Worm (Caenorhabditis elegans): Measurements from ENCODE around the gene nep-26.
A peak's percentile ranks its signal among the peaks of the same experiment; 100 is the strongest.

Gene nep-26

DNA sequence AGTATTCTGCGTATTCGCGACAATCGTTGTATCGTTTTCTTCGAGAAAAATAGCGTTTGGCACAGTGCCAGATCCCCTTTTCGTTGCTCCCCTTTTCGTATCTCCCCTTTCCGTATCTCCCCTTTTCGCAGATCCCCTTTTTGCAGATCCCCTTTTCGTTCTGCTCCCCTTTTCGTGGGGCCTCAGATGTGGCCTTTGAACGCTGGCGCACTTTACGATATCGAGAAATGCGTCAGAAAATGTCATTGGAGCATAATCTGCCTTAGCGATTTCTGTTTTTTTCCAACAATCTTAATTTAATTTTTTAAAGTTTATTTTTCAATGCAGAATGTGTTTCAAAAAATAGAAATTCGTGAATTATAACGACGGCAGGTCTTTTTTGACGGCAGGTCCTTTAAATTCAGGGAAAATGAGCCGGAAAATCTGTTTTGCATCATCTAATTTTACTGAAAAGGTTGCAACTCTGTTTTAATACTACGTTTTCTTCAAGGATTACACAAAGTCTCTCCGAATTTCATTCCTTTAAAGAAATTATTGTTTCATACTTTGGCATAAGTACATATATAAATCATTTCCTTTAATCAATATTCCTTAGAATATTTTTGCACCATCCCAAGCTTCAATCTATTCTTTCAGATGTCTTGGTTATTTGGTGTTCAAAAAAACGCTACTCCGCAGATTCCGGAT, 51.4 kb downstream of the nep-26 start, which contains the start of gene atad-3 (continued):
- no peak for TF ChIP-seq xnd-1 (tag; optimal IDR thresholded peaks at IDR 0.05)
- TF ChIP-seq madf-10 (tag; optimal IDR thresholded peaks at IDR 0.05), result peak; percentile 87
- TF ChIP-seq ztf-22 (GFP tag; optimal IDR thresholded peaks at IDR 0.05), result peak; percentile 49
- TF ChIP-seq fkh-3 (tag; optimal IDR thresholded peaks at IDR 0.05), result no peak
- TF ChIP-seq Y53F4B.3 (GFP tag; IDR thresholded peaks at IDR 0.05), result peak; percentile 90
- TF ChIP-seq K12H6.12 (tag; optimal IDR thresholded peaks at IDR 0.05), result peak; percentile 79
- peak; percentile 81 for TF ChIP-seq madf-6 (GFP tag; IDR thresholded peaks at IDR 0.05)
- no peak for TF ChIP-seq bed-1 (GFP tag; IDR thresholded peaks at IDR 0.05)
- TF ChIP-seq dox-1 (GFP tag; IDR thresholded peaks at IDR 0.05), result peak; percentile 98
- TF ChIP-seq nfya-2 (GFP tag; IDR thresholded peaks at IDR 0.05), result no peak
- TF ChIP-seq nhr-80 (tag; optimal IDR thresholded peaks at IDR 0.05), result peak; percentile 63
- TF ChIP-seq hmg-20 (GFP tag; IDR thresholded peaks at IDR 0.05), result peak; percentile 87
- TF ChIP-seq madf-8 (GFP tag; conservative IDR thresholded peaks at IDR 0.05), result peak; percentile 77
- TF ChIP-seq C17E4.6 (GFP tag; IDR thresholded peaks at IDR 0.05), result peak; percentile 90
- peak; percentile 10 for TF ChIP-seq B0261.1 (tag; optimal IDR thresholded peaks at IDR 0.05)
- peak; percentile 78 for TF ChIP-seq hmg-1.2 (GFP tag; IDR thresholded peaks at IDR 0.05)
- no peak for TF ChIP-seq snpc-1.1 (tag; optimal IDR thresholded peaks at IDR 0.05; ENCODE audit: insufficient read depth)
- TF ChIP-seq lsl-1 (GFP tag; optimal IDR thresholded peaks at IDR 0.05), result peak; percentile 66
- TF ChIP-seq lag-1 (GFP tag; IDR thresholded peaks at IDR 0.05), result 0 out of 2 replicates have a peak, but pooled peaks have one; percentile 68
- TF ChIP-seq ccch-3 (GFP tag; optimal IDR thresholded peaks at IDR 0.05), result peak; percentile 40
- peak; percentile 100 for TF ChIP-seq ceh-100 (GFP tag; IDR thresholded peaks at IDR 0.05)
- peak; percentile 68; the same call in 1 of the 2 replicates for TF ChIP-seq cebp-2 (GFP tag; IDR thresholded peaks at IDR 0.05)
- peak; percentile 97 for TF ChIP-seq Y95B8A.8 (GFP tag; IDR thresholded peaks at IDR 0.05)
- peak; percentile 85 for TF ChIP-seq egl-44 (GFP tag; IDR thresholded peaks at IDR 0.05)
- peak; percentile 95 for TF ChIP-seq lin-26 (GFP tag; IDR thresholded peaks at IDR 0.05)
- TF ChIP-seq dpl-1 (GFP tag; optimal IDR thresholded peaks at IDR 0.05), result peak; percentile 24
- peak; percentile 98 for TF ChIP-seq ztf-25 (GFP tag; IDR thresholded peaks at IDR 0.05)
- no peak for TF ChIP-seq unc-62 (GFP tag; optimal IDR thresholded peaks at IDR 0.05)
- peak; percentile 84 for TF ChIP-seq athp-1 (tag; optimal IDR thresholded peaks at IDR 0.05)
- no peak for TF ChIP-seq hlh-26 (GFP tag; conservative IDR thresholded peaks at IDR 0.05)
- TF ChIP-seq lir-1 (GFP tag; conservative IDR thresholded peaks at IDR 0.05), result peak; percentile 93
- peak; percentile 93 for TF ChIP-seq ceh-91 (GFP tag; IDR thresholded peaks at IDR 0.05)
- no peak for TF ChIP-seq F52B5.7 (tag; optimal IDR thresholded peaks at IDR 0.05)
- no peak for TF ChIP-seq snpc-3.4 (tag; optimal IDR thresholded peaks at IDR 0.05)
- TF ChIP-seq mel-28 (tag; optimal IDR thresholded peaks at IDR 0.05; ENCODE audit: borderline replicate concordance), result no peak
- peak; percentile 86 for TF ChIP-seq attf-3 (GFP tag; conservative IDR thresholded peaks at IDR 0.05)
- peak in 2 of 3 experiments; percentile 58 to 83 for TF ChIP-seq lin-35 (GFP tag; optimal IDR thresholded peaks at IDR 0.05)
- TF ChIP-seq snpc-1.3 (tag; optimal IDR thresholded peaks at IDR 0.05; ENCODE audit: insufficient read depth), result peak; percentile 12
- no peak for TF ChIP-seq F57C9.4 (tag; optimal IDR thresholded peaks at IDR 0.05)
- peak; percentile 97 for TF ChIP-seq D2030.7 (GFP tag; IDR thresholded peaks at IDR 0.05)
- peak; percentile 98 for TF ChIP-seq ztf-28 (GFP tag; IDR thresholded peaks at IDR 0.05)
- TF ChIP-seq snpc-4 (GFP tag; optimal IDR thresholded peaks at IDR 0.05), result peak; percentile 23
- TF ChIP-seq snpc-4 (tag; optimal IDR thresholded peaks at IDR 0.05), result peak; percentile 21 to 69 (median 52)
- TF ChIP-seq chd-7 (tag; optimal IDR thresholded peaks at IDR 0.05), result peak; percentile 83
- no peak for TF ChIP-seq nhr-120 (GFP tag; IDR thresholded peaks at IDR 0.05)
- TF ChIP-seq B0035.1 (tag; optimal IDR thresholded peaks at IDR 0.05), result peak; percentile 20
- TF ChIP-seq efl-1 (GFP tag; optimal IDR thresholded peaks at IDR 0.05), result peak; percentile 68
